Fruit fly (Drosophila melanogaster): ENCODE measurements around the gene CG43348.

DNA sequence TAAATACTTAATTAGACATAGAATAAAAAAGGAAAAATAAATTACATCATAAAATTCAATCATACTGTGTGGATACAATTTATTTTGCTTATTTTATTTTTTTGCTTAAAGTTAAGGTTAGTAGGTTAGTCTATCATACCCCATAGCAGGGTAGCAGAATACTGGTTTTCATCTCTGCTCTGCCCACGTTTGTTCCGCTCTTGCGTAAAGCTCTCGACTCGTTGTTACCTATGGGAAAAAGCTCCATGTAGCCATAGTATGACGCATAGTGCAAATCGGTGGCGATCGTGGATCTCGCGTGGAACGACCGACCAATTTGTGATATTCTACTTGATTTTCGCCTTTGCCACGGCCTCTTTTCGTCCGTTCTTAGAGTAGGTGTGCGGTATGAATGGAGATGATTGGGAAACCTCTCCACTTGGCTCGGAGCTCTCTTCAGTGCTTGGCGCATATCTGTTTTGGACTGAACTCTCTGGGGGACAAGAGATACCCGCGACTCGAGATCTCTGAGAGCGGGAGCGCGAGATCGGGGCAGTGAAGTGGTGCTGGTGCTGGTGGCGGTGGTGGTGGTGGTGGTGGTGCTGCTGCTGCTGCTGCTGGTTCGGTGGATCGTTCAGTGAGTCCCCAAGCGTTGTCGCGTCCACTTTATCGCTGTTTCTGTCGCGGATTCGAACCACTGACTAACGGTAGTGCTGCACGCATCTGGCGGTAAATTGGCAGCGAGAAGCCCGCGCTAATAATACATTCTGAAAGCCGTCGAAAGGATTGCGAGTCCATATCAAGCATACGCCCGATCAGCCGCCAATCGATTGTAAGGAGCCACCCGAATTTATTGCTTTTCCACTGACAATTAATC lies 13.3 kb upstream of the CG43348 start, which contains the start of gene CG5001:
- TF ChIP-seq Myc (optimal IDR thresholded peaks at IDR 0.05): no peak
- TF ChIP-seq ttk (optimal IDR thresholded peaks at IDR 0.05): no peak
- TF ChIP-seq psq (optimal IDR thresholded peaks at IDR 0.05): no peak
- no peak for TF ChIP-seq Sin3A (optimal IDR thresholded peaks at IDR 0.05)
- no peak for TF ChIP-seq insv (optimal IDR thresholded peaks at IDR 0.05)
